Worm (Caenorhabditis elegans): Measurements from ENCODE around the gene Y57E12B.11.

DNA sequence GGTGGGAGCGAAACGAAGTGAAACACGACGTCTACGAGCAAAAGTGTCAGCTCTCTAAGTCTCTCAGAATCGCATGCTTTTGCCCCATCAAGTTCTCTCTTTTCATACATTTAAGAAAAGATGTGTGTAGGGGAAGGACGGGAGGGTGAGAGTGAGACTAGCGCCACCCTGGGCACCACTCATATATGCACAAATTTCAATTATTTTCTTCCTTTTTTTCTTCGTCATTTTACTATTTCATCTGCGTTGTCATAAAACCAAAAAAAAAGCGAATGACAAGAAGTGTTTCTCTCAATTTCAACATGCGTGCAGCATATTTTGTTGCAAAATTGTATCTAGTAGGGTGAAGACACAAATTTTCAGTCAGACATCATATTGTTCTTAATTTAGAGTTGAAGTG, 23.0 kb downstream of the Y57E12B.11 start:
- TF ChIP-seq W03F9.2 (tag; optimal IDR thresholded peaks at IDR 0.05) = no peak
- no peak for TF ChIP-seq dao-5 (tag; optimal IDR thresholded peaks at IDR 0.05)
- no peak for TF ChIP-seq him-1 (tag; optimal IDR thresholded peaks at IDR 0.05)

All from whole organism, L4/young adult.